Worm (Caenorhabditis elegans): ENCODE measurements around the gene Y55B1BL.1.
A peak's percentile ranks its signal among the peaks of the same experiment; 100 is the strongest.

Gene Y55B1BL.1

ce11 chrIII:382470-382869 lies 19.7 kb upstream of the Y55B1BL.1 start, which contains the start of gene K10F12.7:
Gene K10F12.7 (minus strand): TSS chrIII:382570.
- no peak for TF ChIP-seq T22C8.4 (GFP tag; IDR thresholded peaks at IDR 0.05)

DNA sequence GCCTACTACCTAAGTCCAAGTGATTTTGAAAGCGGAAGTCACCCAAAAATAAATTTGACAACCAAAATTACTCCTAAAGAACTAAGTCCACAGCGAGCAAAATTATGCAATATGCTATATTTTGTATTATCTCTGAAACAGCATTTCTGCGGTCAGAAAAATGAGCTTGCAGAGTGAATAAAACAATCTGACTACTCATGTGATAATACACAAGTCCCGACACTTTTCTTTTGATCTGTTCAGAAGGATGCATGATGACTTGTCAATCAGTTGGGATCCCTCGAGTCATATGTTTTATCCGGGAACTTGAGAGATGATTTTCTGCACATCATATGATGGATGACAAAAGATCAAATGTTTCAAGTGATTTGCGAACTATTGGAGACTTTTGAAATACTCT lies 17.1 kb upstream of the Y55B1BL.1 start:
- TF ChIP-seq ref-1 (GFP tag; conservative IDR thresholded peaks at IDR 0.05) (no peak), med-1 (GFP tag; optimal IDR thresholded peaks at IDR 0.05; ENCODE audit: insufficient read depth) (no peak), tab-1 (GFP tag; IDR thresholded peaks at IDR 0.05) (no peak), cog-1 (tag; optimal IDR thresholded peaks at IDR 0.05) (no peak), T22C8.4 (GFP tag; IDR thresholded peaks at IDR 0.05) (no peak), flt-1 (GFP tag; IDR thresholded peaks at IDR 0.05) (no peak), klf-2 (GFP tag; conservative IDR thresholded peaks at IDR 0.05) (no peak), ztf-23 (GFP tag; IDR thresholded peaks at IDR 0.05) (no peak), ztf-29 (GFP tag; IDR thresholded peaks at IDR 0.05) (no peak)

DNA sequence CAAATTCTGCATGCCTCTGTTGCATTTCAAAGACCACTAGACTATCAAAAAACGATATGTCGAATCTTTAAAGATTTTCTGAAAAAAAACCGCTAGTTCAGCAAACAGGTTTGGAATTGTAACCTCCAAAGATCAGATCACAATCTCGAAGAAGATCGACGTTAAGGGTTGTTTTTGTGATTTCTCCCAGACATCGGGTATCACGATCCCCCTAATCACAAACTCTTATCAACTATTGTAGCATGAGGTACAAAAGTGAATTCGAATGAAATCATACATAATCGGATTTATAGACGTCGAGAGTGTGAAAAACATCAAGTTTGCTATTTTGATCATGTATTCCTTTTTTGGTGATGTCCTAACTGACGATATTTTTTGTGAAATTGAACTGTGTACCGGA lies 1.3 kb upstream of the Y55B1BL.1 start:
- no peak for TF ChIP-seq tab-1 (GFP tag; IDR thresholded peaks at IDR 0.05)
- no peak for TF ChIP-seq ref-1 (GFP tag; conservative IDR thresholded peaks at IDR 0.05)
- no peak for TF ChIP-seq flt-1 (GFP tag; IDR thresholded peaks at IDR 0.05)
- no peak for TF ChIP-seq T22C8.4 (GFP tag; IDR thresholded peaks at IDR 0.05)
- TF ChIP-seq ztf-23 (GFP tag; IDR thresholded peaks at IDR 0.05), result no peak
- no peak for TF ChIP-seq med-1 (GFP tag; optimal IDR thresholded peaks at IDR 0.05; ENCODE audit: insufficient read depth)
- TF ChIP-seq cog-1 (tag; optimal IDR thresholded peaks at IDR 0.05), result no peak
- no peak for TF ChIP-seq klf-2 (GFP tag; conservative IDR thresholded peaks at IDR 0.05)
- no peak for TF ChIP-seq ztf-29 (GFP tag; IDR thresholded peaks at IDR 0.05)

ce11 chrIII:415331-415775 lies 13.2 kb downstream of the Y55B1BL.1 start:
- TF ChIP-seq flt-1 (GFP tag; IDR thresholded peaks at IDR 0.05) (peak; percentile 9; the same call in 1 of the 2 replicates), T22C8.4 (GFP tag; IDR thresholded peaks at IDR 0.05) (peak; percentile 54), ztf-23 (GFP tag; IDR thresholded peaks at IDR 0.05) (peak; percentile 90), ztf-29 (GFP tag; IDR thresholded peaks at IDR 0.05) (peak; percentile 55; the same call in 1 of the 2 replicates), klf-2 (GFP tag; conservative IDR thresholded peaks at IDR 0.05) (peak; percentile 93), tab-1 (GFP tag; IDR thresholded peaks at IDR 0.05) (peak; percentile 73; the same call in 1 of the 2 replicates), ref-1 (GFP tag; conservative IDR thresholded peaks at IDR 0.05) (peak; percentile 77)

ce11 chrIII:418649-419048 lies 16.5 kb downstream of the Y55B1BL.1 start, which contains the start of gene stim-1:
Gene stim-1 (minus strand): TSS chrIII:418749.
- TF ChIP-seq klf-2 (GFP tag; conservative IDR thresholded peaks at IDR 0.05) (no peak), ztf-29 (GFP tag; IDR thresholded peaks at IDR 0.05) (no peak)

- TF ChIP-seq cog-1 (tag; optimal IDR thresholded peaks at IDR 0.05) (no peak), klf-2 (GFP tag; conservative IDR thresholded peaks at IDR 0.05) (no peak), T22C8.4 (GFP tag; IDR thresholded peaks at IDR 0.05) (no peak), ref-1 (GFP tag; conservative IDR thresholded peaks at IDR 0.05) (no peak), med-1 (GFP tag; optimal IDR thresholded peaks at IDR 0.05; ENCODE audit: insufficient read depth) (no peak), ztf-29 (GFP tag; IDR thresholded peaks at IDR 0.05) (no peak), tab-1 (GFP tag; IDR thresholded peaks at IDR 0.05) (no peak), flt-1 (GFP tag; IDR thresholded peaks at IDR 0.05) (no peak), ztf-23 (GFP tag; IDR thresholded peaks at IDR 0.05) (no peak)
Observed at ce11 chrIII:422553-422952, 20.4 kb downstream of the Y55B1BL.1 start.

ce11 chrIII:423875-424274 lies 21.7 kb downstream of the Y55B1BL.1 start:
- no peak for TF ChIP-seq ztf-29 (GFP tag; IDR thresholded peaks at IDR 0.05)
- no peak for TF ChIP-seq ref-1 (GFP tag; conservative IDR thresholded peaks at IDR 0.05)
- no peak for TF ChIP-seq flt-1 (GFP tag; IDR thresholded peaks at IDR 0.05)
- no peak for TF ChIP-seq cog-1 (tag; optimal IDR thresholded peaks at IDR 0.05)
- no peak for TF ChIP-seq ztf-23 (GFP tag; IDR thresholded peaks at IDR 0.05)
- no peak for TF ChIP-seq tab-1 (GFP tag; IDR thresholded peaks at IDR 0.05)
- no peak for TF ChIP-seq T22C8.4 (GFP tag; IDR thresholded peaks at IDR 0.05)
- no peak for TF ChIP-seq klf-2 (GFP tag; conservative IDR thresholded peaks at IDR 0.05)
- TF ChIP-seq med-1 (GFP tag; optimal IDR thresholded peaks at IDR 0.05; ENCODE audit: insufficient read depth), result no peak

ce11 chrIII:429038-429437 lies 26.9 kb downstream of the Y55B1BL.1 start, which contains the start of gene cec-8:
Gene cec-8 (plus strand): TSS chrIII:429338.
- TF ChIP-seq flt-1 (GFP tag; IDR thresholded peaks at IDR 0.05) (no peak), T22C8.4 (GFP tag; IDR thresholded peaks at IDR 0.05) (no peak)

DNA sequence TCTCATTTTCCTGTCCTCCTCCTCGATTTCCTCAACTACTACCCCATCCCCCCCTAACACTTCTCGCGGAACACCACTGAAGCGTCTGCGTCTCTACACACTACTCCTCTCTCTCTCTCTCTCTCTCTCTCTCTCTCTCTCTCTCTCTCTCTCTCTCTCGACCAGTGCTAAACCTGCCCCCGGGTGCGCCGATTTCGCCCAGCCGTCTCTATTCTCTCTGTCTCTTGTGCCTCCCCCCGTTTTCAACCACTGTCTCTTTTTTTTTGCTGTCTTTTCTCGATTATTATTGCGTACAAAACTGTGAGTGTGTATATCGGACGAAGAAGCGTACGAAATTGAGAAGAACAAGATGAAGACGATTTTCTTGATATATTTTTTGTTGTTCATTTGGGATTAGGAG lies 30.8 kb downstream of the Y55B1BL.1 start:
- TF ChIP-seq flt-1 (GFP tag; IDR thresholded peaks at IDR 0.05) (peak; percentile 81), med-1 (GFP tag; optimal IDR thresholded peaks at IDR 0.05; ENCODE audit: insufficient read depth) (no peak), cog-1 (tag; optimal IDR thresholded peaks at IDR 0.05) (peak; percentile 69)

ce11 chrIII:434361-434941 lies 32.3 kb downstream of the Y55B1BL.1 start, which contains the start of gene affl-2:
Gene affl-2 (plus strand): TSS chrIII:434891.
- TF ChIP-seq cog-1 (tag; optimal IDR thresholded peaks at IDR 0.05) (no peak), flt-1 (GFP tag; IDR thresholded peaks at IDR 0.05) (peak; percentile 55; the same call in 1 of the 2 replicates)

ce11 chrIII:437033-437432 lies 34.8 kb downstream of the Y55B1BL.1 start:
- TF ChIP-seq med-1 (GFP tag; optimal IDR thresholded peaks at IDR 0.05; ENCODE audit: insufficient read depth), result no peak
- peak; percentile 26; the same call in 1 of the 2 replicates for TF ChIP-seq flt-1 (GFP tag; IDR thresholded peaks at IDR 0.05)
